Fruit fly (Drosophila melanogaster) whole organism, larva: ENCODE measurements around the gene mthl7.

Experiments
- noc ChIP-seq: fragments of 200-800 bp; sonication (Bioruptor generic); optimal IDR thresholded peaks from 3 replicates; lab custom pipeline; 2019; ENCODE audit warnings: missing biosample characterization, mild to moderate bottlenecking, missing genetic modification characterization, moderate library complexity

Gene mthl7

DNA sequence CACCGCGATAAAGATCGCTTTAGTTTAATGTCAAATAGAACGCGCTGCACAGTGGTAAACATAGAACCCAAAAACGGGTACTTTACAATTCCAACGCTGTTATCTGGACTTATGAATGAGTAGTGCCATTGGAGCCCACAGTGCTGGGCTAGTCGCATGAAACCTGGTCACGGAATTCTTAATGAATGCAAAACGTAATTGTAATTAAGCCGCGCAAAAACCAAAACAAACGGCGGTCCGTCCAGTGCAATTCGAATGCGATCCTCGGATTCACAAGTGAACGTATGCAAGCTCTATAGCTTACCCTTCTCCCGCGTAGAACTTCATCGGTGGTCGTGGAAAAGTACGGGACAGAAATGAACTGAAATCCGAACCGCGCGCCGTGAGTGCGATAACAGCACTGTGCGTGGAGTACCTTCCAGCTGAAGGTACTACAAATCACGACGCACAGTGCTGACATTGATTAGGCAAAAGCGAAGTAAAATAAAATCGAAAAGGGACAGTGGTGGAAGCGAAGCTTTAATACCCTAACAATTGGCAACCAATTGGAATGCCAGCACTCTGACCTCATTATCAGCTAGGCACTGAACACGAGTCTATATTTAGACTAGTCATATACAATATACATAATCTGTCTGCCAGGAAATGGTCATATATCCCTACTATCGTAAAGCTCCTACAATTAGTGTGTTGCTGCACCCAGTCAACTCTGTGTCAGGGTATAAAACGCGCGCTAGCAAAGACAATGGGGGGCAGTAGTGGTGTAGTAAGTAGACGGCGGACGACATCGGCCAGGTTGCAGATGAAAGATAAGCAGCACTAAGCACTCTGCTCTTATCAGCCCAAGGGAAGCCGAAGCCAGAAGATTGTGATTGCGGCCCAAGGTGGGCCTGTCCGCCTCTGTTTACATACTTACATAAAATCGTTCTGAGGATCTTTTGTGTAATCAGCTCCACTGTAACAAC lies 5.2 kb upstream of the mthl7 start:
- peak; percentile 91 for TF ChIP-seq noc

DNA sequence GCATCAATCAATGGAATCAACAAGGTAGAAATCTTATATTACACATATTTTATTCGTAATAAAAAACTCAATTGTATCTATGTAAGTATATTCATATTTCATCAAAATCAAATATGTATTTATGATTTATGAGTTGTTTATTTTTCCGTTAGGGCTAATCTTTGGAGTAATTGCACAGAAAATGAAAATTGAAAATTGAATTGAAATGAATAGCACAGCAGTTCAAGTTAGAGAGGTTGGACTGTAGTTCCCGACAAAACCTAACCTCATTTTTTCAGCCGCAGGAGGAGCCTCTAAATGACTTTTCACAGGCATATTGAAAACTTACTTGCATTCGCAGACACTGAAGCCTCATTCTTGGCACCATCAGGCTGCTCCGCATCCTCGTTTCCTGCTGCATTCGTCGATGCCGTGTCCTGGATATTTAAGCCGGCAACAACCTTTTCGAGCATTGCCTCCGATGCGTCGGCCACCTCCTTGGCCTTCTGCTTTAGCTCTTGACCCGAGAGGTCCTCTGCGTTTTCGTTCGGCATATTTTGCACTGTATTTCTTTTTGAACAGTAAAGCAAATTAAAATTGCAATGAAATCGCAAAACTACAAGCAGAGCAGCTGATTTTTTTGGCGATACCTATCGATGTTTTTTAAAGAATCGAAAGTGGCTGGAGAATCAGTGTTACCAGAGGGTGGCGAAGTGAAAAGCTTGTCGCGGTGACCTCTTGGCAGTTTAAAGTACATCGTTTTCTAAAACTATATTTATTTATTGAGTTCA lies 2.3 kb downstream of the mthl7 start, which contains the start of gene Nmt:
TSS of gene Nmt (minus strand) at position 635 of the 770 bp plus-strand sequence.
- TF ChIP-seq noc = peak; percentile 52

DNA sequence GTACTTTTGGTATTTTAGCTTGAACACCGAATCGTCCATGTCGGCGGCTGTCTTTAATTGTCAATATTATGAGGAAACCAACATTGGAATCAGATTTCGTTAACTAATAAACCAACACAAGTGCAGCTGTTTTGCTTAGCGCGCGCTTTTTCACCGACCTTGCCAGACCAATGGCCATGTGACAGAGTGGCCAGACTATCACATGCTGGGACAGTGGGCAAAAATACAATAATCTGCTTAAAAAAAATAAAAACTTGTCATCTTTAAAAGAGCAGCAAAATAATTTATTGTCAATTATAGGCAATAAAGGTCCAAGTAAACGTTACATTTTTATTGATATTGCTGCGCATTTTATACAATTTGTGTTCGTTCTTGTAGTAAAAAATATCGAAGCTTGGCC lies 4.5 kb downstream of the mthl7 start, which contains the start of gene RecQ4:
TSS of gene RecQ4 (minus strand) at position 161 of the 400 bp plus-strand sequence.
- TF ChIP-seq noc = no peak

DNA sequence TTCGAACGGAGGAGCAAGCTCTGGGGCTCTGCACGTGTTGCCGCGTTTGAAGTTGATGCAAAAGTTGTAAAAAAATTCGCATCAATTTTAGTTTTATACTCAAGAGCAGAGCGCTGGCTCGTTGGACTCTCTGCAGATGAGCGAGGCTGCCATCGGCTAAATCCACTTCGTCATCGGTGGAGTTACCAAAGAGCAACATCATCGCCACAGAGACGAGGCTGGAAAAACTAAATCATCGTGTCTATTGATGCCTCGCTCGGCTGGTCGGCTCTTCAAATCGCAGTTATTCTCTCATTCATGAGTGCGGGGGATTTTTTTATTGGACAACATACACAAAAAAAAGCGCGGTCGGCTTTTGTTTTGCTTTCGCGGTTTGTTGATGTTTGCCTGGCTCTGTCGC lies 14.9 kb downstream of the mthl7 start, which contains the start of gene CG13675:
TSS of gene CG13675 (minus strand) at position 83 of the 400 bp plus-strand sequence.
- TF ChIP-seq noc = no peak

DNA sequence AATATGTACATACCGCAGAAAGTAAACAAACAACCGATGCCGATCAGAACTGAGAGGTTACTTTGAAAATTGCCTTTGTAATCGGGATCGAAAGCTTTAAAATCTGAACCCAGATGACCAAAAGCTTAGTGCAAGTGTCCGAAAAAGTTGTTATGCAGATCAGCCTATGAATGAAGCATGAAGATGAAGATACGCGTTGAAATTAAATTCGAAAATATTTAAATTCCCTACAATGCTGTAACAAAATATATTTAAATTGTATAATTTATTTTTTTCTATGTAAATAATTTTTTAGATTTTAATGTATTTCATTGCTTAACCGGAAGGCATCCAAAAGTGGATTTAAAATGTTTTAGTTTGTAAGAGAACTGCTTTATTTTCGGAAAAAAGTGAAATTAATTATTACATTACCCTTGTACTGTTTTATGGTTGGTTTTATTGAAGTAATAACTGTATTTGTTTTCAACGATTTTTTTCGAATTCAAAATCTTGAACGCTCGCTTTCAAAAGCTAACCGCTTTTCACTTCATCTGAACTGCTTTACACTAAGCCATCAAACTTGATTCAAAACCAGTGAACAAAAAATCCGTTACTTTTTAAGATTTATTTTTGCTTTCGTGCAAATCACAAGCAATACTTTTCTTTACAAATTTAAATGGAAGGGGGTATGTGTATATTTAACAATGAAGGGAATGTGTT lies 20.4 kb downstream of the mthl7 start, which contains the start of gene CG43886:
TSS of gene CG43886 (minus strand) at position 51 of the 699 bp plus-strand sequence.
- no peak for TF ChIP-seq noc

DNA sequence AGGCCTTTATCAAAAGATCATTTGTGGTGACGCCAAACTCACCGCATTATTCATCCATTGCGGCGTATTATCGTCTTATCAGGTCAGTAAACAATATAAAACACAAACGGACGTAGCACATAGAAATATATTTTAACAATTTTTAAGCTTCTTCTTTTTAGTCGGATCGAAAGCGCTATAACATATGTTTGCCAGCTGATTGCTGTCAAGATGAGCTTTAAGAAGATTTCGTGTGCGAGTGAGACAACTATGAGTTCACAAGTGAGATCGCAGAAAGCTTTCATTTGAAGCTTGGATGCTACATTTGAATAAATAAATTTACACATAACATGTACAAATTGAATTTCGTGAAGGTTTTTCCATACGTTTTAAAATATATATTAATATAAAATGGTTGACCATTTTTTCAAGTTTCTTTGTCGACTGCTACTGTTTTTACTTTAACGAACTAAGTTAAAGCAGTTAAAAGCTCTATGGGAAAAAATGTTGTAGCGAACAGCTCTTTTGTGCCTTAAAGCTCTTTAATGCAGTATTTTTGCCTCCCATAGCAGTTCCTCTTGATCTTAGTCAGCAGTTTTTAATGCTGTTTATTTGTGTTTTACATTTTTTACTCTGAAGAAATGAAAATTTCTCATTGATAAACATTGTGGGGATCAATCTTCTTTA lies 21.5 kb downstream of the mthl7 start, which contains the start of gene CG42445:
TSS of gene CG42445 (minus strand) at position 186 of the 666 bp plus-strand sequence.
- no peak for TF ChIP-seq noc

DNA sequence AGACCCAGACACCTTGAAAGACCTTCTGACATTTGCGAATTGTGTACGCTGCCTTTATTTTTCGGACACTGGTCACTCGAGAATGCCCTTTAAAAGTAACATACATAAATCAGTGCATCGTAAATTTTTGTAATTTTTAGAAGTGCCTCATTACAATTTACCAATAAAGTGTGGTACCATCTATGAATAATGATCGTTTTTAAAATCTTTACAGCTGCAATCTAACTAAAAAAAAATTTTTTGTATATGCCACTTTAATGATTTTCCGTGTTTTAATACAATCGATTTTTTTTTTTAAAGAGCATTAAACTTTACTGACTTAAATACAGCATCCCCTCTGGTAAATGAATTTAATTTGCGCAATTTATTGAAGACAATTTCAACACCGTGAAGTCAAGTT lies 23.2 kb downstream of the mthl7 start:
- TF ChIP-seq noc = no peak

DNA sequence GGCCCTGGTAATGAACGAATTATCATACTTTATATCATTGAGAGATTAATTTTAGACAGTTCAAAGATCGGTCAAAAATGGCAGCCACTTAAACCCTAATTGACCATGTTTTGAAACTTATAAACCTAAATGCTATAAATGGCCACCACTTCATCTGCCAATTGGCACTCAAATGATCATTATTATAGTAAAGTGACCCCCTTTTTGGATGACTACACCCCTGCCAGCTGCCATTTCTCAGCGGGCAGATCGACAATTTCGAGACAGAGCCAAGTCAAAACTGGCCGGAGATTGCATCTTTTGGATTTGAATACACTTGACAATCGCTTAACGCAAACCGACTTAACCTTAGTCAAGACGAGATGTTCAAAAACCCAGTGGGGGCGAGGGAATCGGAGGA lies 24.1 kb downstream of the mthl7 start:
- TF ChIP-seq noc = no peak

DNA sequence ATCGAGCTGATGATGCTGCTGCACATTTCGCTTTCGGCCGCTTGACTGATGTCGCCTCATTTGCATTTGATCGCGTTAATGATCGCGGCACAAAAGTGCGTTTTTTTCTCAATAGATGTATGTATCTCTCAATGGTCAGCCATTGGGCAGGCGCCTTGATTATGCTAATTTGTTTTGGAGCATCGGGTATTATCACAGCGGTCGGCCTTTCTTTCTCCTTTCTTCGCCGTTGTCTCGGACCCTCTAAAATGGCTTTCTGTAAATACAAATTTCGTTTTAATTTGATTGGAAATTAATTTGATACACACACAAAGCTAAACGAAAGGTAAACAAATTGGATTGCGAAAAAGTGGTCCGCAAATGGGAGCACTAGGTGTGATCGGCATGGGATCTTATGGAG lies 25.0 kb downstream of the mthl7 start:
- no peak for TF ChIP-seq noc

DNA sequence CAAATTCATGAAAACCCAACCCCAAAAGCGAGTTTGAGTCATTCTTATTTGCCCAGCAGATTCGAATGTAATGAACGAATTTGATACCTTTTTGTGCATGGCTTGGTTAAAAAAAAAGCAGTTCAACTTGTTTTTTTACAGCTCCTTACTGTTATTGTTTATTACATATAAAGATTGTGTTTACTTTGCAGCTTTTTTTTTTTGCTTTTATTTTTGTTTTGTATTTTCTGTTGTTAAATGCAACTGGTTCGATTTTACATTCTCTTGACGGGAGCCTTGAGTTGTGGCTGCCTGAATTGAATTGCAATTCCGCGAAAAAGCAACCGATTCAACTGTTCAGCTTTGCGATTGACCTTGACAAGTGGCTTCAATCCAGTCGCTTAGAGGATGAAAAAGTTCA lies 25.8 kb downstream of the mthl7 start:
- TF ChIP-seq noc = no peak

DNA sequence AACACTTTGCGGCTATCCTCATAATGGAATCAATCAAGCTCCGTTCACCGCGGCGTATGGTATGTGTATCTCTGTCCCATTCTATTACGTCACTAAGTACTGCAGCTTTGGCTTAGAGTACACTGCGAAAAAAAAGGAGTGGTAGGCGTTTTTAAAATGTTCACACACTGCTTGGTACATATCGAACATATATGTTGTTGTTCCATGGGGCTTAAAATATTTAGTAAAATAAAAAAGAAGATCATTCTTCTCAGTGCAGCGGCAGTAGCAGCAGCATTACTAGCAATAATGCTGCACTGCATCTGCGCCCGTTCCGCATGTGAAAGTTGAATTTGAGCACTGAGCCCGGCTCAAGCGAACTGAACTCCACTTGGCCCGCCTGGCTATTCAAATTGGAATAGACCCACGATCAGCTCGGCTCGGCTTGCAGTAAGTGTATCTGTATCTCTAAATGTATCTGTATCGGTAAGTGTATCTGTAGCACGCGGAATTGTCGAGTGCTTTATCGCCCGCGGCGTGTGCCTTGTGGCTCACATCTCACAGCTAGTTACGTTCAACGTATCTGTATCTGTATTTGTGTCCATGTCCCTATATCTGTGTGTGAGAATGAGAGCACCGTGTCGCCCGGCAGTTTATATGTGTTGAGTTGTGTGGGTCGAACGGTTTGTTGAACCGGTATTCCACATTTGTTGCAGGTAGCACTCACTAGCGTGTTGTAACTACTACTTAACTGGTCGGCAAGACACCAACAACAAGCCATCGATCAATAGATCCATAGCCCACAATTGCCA lies 26.9 kb downstream of the mthl7 start:
- no peak for TF ChIP-seq noc

DNA sequence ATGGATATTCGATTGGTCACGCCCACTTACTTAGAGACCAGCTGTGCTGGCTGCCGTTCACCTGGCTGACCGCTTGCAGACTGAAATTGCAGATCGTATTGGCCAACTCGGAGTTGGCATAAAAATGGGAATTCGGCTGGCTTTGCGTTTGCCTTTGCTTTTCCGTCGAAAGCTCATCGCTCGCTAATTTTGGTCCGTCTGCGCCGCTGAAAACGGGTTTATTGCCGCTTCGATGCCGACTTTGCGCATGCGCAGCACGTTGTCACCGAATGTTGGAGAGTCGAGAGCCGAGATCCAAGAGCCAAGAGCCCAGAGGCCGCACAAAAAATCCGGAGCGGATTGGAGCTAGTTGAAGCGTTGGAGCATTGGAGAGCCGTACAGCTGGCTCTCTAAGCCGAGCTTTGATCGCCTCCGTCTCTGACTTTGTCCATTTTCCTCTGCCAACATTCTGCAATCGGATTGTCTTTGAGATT lies 28.6 kb downstream of the mthl7 start, which contains the start of gene CG13676:
TSS of gene CG13676 (minus strand) at position 87 of the 473 bp plus-strand sequence.
- peak; percentile 3 for TF ChIP-seq noc

DNA sequence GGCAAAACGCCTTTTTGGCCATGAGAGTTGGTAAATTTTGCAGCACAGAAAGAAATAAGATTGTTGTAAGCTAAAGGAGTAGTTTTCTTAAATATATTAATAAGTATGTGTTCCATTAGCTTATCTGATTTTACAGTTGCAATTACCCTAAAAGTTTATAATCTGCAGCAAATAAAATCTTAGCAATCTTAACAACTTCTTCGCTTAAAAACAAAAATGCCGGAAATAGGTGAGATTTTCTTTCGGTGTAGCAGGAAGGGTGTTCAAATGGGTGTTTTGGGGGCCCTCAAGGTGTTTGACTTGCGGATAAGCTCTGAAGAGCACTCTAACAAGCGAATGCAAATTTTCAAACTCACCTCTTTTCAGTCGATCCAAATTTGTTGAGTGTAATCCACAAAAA lies 29.5 kb downstream of the mthl7 start:
- TF ChIP-seq noc = no peak

DNA sequence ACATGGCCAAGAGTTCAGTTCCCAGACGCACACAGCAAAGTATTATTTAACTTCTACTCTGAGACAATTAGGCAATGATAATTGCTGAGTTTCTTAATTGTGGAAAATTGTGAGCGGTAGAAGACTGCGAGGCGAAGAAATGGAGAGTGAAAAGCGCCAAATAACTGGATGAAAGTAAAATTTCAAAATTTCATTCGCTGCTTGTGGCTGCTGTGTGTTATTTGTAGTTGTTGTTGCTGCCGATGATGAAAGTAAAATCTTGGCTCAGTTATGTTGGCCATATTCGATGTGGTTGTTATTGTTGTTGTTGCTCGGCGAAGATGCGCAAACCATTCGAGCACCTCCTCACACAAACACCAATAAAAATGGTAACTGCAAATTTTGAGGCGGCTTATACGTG lies 30.0 kb downstream of the mthl7 start:
- no peak for TF ChIP-seq noc

DNA sequence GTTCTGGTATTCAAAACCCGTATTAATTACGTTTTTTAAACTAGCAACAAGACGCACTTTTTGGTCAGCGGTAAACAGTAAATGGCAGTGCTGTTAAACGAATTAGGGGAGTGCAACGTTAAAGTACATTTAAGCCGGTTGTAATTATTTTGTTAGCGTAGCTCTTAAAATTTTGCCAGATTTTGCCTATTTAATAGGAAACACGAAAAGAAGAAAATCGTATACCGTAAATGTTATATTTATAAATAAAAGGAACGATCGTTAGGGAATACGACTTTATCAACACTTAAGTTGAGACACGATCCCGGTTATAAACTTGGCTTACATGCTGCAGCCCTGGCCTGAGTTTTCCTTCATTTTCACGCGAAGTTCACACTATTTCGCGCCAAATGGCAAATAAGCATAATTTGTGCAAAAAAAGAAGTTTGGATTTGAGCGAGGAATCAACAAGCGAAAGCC lies 42.8 kb downstream of the mthl7 start, which contains the start of the genes Setx and mus301:
TSS of gene Setx (minus strand) at position 51 of the 459 bp plus-strand sequence.
TSS of gene mus301 (plus strand) at position 361 of the 459 bp plus-strand sequence.
- no peak for TF ChIP-seq noc
